Fruit fly (Drosophila melanogaster) whole organism, wandering third instar larva: ENCODE measurements around the gene BicD.

ENCODE experiments used
- Abd-B ChIP-seq: fragments of >200 bp; optimal IDR thresholded peaks from 2 replicates; lab custom pipeline; 2017; ENCODE audit warnings: missing biosample characterization, missing genetic modification characterization
- HLH106 ChIP-seq: fragments of 200-800 bp; optimal IDR thresholded peaks from 3 replicates; lab custom pipeline; 2019; ENCODE audit warnings: missing biosample characterization, mild to moderate bottlenecking, missing genetic modification characterization, moderate library complexity
- Hr83 ChIP-seq: fragments of 200-300 bp; sonication (Bioruptor generic); optimal IDR thresholded peaks from 2 replicates; lab custom pipeline; 2016; ENCODE audit warnings: missing biosample characterization, mild to moderate bottlenecking, missing genetic modification characterization, moderate library complexity; ENCODE audit not compliant: poor library complexity, severe bottlenecking
- Jra ChIP-seq: sonication (Bioruptor generic); optimal IDR thresholded peaks from 2 replicates; lab custom pipeline; 2016; ENCODE audit warnings: missing biosample characterization, missing genetic modification characterization
- Myc ChIP-seq: fragments of >200 bp; optimal IDR thresholded peaks from 2 replicates; lab custom pipeline; 2017
- Sp1 ChIP-seq: fragments of 200-800 bp; sonication (Bioruptor generic); optimal IDR thresholded peaks from 3 replicates; lab custom pipeline; 2019; ENCODE audit warnings: missing biosample characterization, mild to moderate bottlenecking, missing genetic modification characterization, moderate library complexity
- br ChIP-seq: fragments of 200-800 bp; sonication (Bioruptor generic); optimal IDR thresholded peaks from 2 replicates; lab custom pipeline; 2016; ENCODE audit warnings: missing biosample characterization, missing genetic modification characterization
- dl ChIP-seq, 2 experiments: fragments of 175-275, 200-275 bp in 1 of 2; fragments of 200-275 bp in 1 of 2; sonication (Bioruptor generic); optimal IDR thresholded peaks; lab custom pipeline; 2018; ENCODE audit warnings: mild to moderate bottlenecking in 2 of 2, missing biosample characterization in 2 of 2, missing genetic modification characterization in 2 of 2, moderate library complexity in 2 of 2; ENCODE audit not compliant: partially characterized antibody in 2 of 2, insufficient read depth in 1 of 2
- foxo ChIP-seq, 2 experiments: fragments of 200-800 bp; sonication (Bioruptor generic); optimal IDR thresholded peaks; 2 replicates in 1 of 2; 3 replicates in 1 of 2; lab custom pipeline; 2016 to 2017; ENCODE audit warnings: missing biosample characterization in 2 of 2, missing genetic modification characterization in 2 of 2
- h ChIP-seq: fragments of 200-800 bp; sonication (Bioruptor generic); optimal IDR thresholded peaks from 3 replicates; lab custom pipeline; 2016; ENCODE audit warnings: missing biosample characterization, mild to moderate bottlenecking, missing genetic modification characterization
- psq ChIP-seq: fragments of 200-800 bp; sonication (Bioruptor generic); optimal IDR thresholded peaks from 3 replicates; lab custom pipeline; 2017; ENCODE audit warnings: missing biosample characterization, mild to moderate bottlenecking, missing genetic modification characterization, moderate library complexity
- usp ChIP-seq: fragments of >200 bp; optimal IDR thresholded peaks from 2 replicates; lab custom pipeline; 2017; ENCODE audit warnings: missing biosample characterization, missing genetic modification characterization

DNA sequence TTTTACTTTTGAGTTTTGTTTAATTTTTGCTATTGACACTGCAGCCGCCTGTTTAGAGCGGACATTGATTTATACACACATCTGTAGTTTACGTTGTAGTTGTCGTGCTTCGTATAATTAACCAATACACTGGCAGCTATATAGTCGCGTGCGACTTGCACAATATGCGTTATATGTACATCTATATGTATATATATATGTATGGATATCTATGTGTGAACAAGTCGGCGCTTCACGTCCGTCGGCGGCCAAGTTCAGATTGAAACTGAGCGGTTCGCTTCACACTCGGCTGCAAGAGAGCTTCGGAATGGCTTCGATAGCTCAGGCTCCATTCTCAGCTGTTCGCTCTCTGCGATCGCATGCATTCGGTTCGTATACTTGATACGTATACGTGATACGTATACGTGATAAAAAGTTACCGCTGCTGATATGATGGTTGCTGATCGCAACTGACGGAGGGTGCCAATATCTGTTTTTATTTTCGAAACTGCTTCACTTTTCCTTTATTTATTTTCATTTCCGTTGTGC is 45.0 kb downstream of the BicD start:
- TF ChIP-seq HLH106 (no peak), Sp1 (GFP tag; lab: Kevin White, UChicago) (peak; percentile 20), br (GFP tag; lab: Kevin White, UChicago) (peak; percentile 41), Abd-B (GFP tag; lab: Kevin White, UChicago) (no peak), dl (GFP tag; optimal IDR thresholded peaks at IDR 0.05; lab: Kevin White, UChicago; ENCODE audit: insufficient read depth in 1 of 2, partially characterized antibody in 2 of 2) (peak; percentile 78 to 83), foxo (GFP tag; optimal IDR thresholded peaks at IDR 0.05; lab: Kevin White, UChicago) (peak in 1 of 2 experiments; percentile 8), psq (GFP tag; lab: Kevin White, UChicago) (peak; percentile 24), Hr83 (GFP tag; lab: Kevin White, UChicago) (no peak), usp (GFP tag; lab: Kevin White, UChicago) (no peak), Myc (lab: Kevin White, UChicago) (no peak), Jra (GFP tag; lab: Kevin White, UChicago) (no peak), h (peak; percentile 86)
